Fruit fly (Drosophila melanogaster) whole organism, embryonic: Measurements from ENCODE around the gene Cap-D2.

Source experiments
- CG10147 ChIP-seq: fragments of 200-800 bp; sonication (Bioruptor generic); optimal IDR thresholded peaks from 2 replicates; lab custom pipeline; 2019; ENCODE audit warnings: missing biosample characterization, mild to moderate bottlenecking, missing genetic modification characterization, moderate library complexity
- CG10543 ChIP-seq: fragments of 200-800 bp; sonication (Bioruptor generic); optimal IDR thresholded peaks from 3 replicates; lab custom pipeline; 2017; ENCODE audit warnings: missing biosample characterization, mild to moderate bottlenecking, missing genetic modification characterization, moderate library complexity
- CG10959 ChIP-seq: fragments of 200-800 bp; sonication (Bioruptor generic); IDR thresholded peaks from 2 replicates; pipeline ENCODE4 v1.3.6; 2022; ENCODE audit warnings: missing biosample characterization, missing genetic modification characterization
- CG11560 ChIP-seq: fragments of 200-800 bp; sonication (Bioruptor generic); IDR thresholded peaks from 3 replicates; pipeline ENCODE4 v1.3.6; 2022; ENCODE audit warnings: missing biosample characterization, missing genetic modification characterization
- CG12155 ChIP-seq: fragments of 200-800 bp; sonication (Bioruptor generic); optimal IDR thresholded peaks from 3 replicates; lab custom pipeline; 2016; ENCODE audit warnings: missing biosample characterization, missing genetic modification characterization
- CG12391 ChIP-seq: fragments of 200-800 bp; sonication (Bioruptor generic); optimal IDR thresholded peaks from 3 replicates; lab custom pipeline; 2018; ENCODE audit warnings: missing biosample characterization, mild to moderate bottlenecking, missing genetic modification characterization, moderate library complexity
- CG12744 ChIP-seq: fragments of 200-800 bp; sonication (Bioruptor generic); optimal IDR thresholded peaks from 2 replicates; lab custom pipeline; 2016; ENCODE audit warnings: missing biosample characterization, missing genetic modification characterization
- CG13123 ChIP-seq: fragments of 200-800 bp; sonication (Bioruptor generic); optimal IDR thresholded peaks from 2 replicates; lab custom pipeline; 2016; ENCODE audit warnings: missing biosample characterization, missing genetic modification characterization
- CG13287 ChIP-seq: fragments of 200-800 bp; sonication (Bioruptor generic); IDR thresholded peaks from 2 replicates; pipeline ENCODE4 v1.3.6; 2022; ENCODE audit warnings: missing biosample characterization, missing genetic modification characterization; ENCODE audit not compliant: partially characterized antibody
- CG15479 ChIP-seq: fragments of 200-800 bp; sonication (Bioruptor generic); optimal IDR thresholded peaks from 3 replicates; lab custom pipeline; 2019; ENCODE audit warnings: missing biosample characterization, mild to moderate bottlenecking, missing genetic modification characterization, moderate library complexity
- CG15696 ChIP-seq: fragments of 200-800 bp; sonication (Bioruptor generic); optimal IDR thresholded peaks from 2 replicates; lab custom pipeline; 2019; ENCODE audit warnings: missing biosample characterization, mild to moderate bottlenecking, missing genetic modification characterization, moderate library complexity
- CG1603 ChIP-seq: fragments of 200-800 bp; sonication (Bioruptor generic); optimal IDR thresholded peaks from 2 replicates; lab custom pipeline; 2019; ENCODE audit warnings: missing biosample characterization, mild to moderate bottlenecking, missing genetic modification characterization, moderate library complexity
- CG16863 ChIP-seq: fragments of 200-800 bp; sonication (Bioruptor generic); optimal IDR thresholded peaks from 3 replicates; lab custom pipeline; 2016; ENCODE audit warnings: missing biosample characterization, missing genetic modification characterization
- CG18764 ChIP-seq: fragments of 200-800 bp; sonication (Bioruptor generic); optimal IDR thresholded peaks from 3 replicates; lab custom pipeline; 2016; ENCODE audit warnings: missing biosample characterization, missing genetic modification characterization
- CG3163 ChIP-seq: fragments of 200-800 bp; sonication (Bioruptor generic); optimal IDR thresholded peaks from 3 replicates; lab custom pipeline; 2016; ENCODE audit warnings: missing biosample characterization, missing genetic modification characterization
- CG32532 ChIP-seq: fragments of 200-800 bp; sonication (Bioruptor generic); IDR thresholded peaks from 2 replicates; pipeline ENCODE4 v1.3.6; 2022; ENCODE audit warnings: missing biosample characterization, missing genetic modification characterization
- CG34224 ChIP-seq: fragments of 200-800 bp; sonication (Bioruptor generic); IDR thresholded peaks from 3 replicates; pipeline ENCODE4 v1.3.6; 2022; ENCODE audit warnings: missing biosample characterization, missing genetic modification characterization; ENCODE audit not compliant: partially characterized antibody
- CG34422 ChIP-seq: fragments of 200-800 bp; sonication (Bioruptor generic); IDR thresholded peaks from 3 replicates; pipeline ENCODE4 v1.3.6; 2022; ENCODE audit warnings: missing biosample characterization, missing genetic modification characterization
- CG4404 ChIP-seq: fragments of 200-800 bp; sonication (Bioruptor generic); IDR thresholded peaks from 2 replicates; pipeline ENCODE4 v1.3.6; 2022; ENCODE audit warnings: missing biosample characterization, missing genetic modification characterization
- CG6765 ChIP-seq: fragments of 200-800 bp; sonication (Bioruptor generic); optimal IDR thresholded peaks from 3 replicates; lab custom pipeline; 2017; ENCODE audit warnings: missing biosample characterization, mild to moderate bottlenecking, missing genetic modification characterization
- CG8944 ChIP-seq: fragments of 200-800 bp; sonication (Bioruptor generic); optimal IDR thresholded peaks from 3 replicates; lab custom pipeline; 2016; ENCODE audit warnings: missing biosample characterization, missing genetic modification characterization
- CG9215 ChIP-seq: fragments of 200-800 bp; sonication (Bioruptor generic); IDR thresholded peaks from 2 replicates; pipeline ENCODE4 v1.3.6; 2022; ENCODE audit warnings: missing biosample characterization, missing genetic modification characterization
- CG9797 ChIP-seq: fragments of 200-800 bp; sonication (Bioruptor generic); optimal IDR thresholded peaks from 3 replicates; lab custom pipeline; 2018; ENCODE audit warnings: missing biosample characterization, mild to moderate bottlenecking, missing genetic modification characterization
- Chrac-16 ChIP-seq: fragments of 200-800 bp; sonication (Bioruptor generic); optimal IDR thresholded peaks from 3 replicates; lab custom pipeline; 2016; ENCODE audit warnings: missing biosample characterization, missing genetic modification characterization
- HmgZ ChIP-seq: fragments of 200-800 bp; sonication (Bioruptor generic); optimal IDR thresholded peaks from 2 replicates; lab custom pipeline; 2018; ENCODE audit warnings: missing biosample characterization, mild to moderate bottlenecking, missing genetic modification characterization
- Hr3 ChIP-seq: fragments of 200-800 bp; sonication (Bioruptor generic); optimal IDR thresholded peaks from 3 replicates; lab custom pipeline; 2016; ENCODE audit warnings: missing biosample characterization, missing genetic modification characterization
- Kr ChIP-seq: fragments of 200-800 bp; sonication (Bioruptor generic); optimal IDR thresholded peaks from 2 replicates; lab custom pipeline; 2017; ENCODE audit warnings: missing biosample characterization, mild to moderate bottlenecking, missing genetic modification characterization
- Med ChIP-seq: fragments of 200-800 bp; sonication (Bioruptor generic); peaks from one replicate; lab custom pipeline; 2016; ENCODE audit warnings: missing biosample characterization, missing genetic modification characterization, mild to moderate bottlenecking, inconsistent platforms, moderate library complexity
- NC2β ChIP-seq: fragments of 200-800 bp; sonication (Bioruptor generic); optimal IDR thresholded peaks from 2 replicates; lab custom pipeline; 2016; ENCODE audit warnings: missing biosample characterization, missing genetic modification characterization
- Nf-YA ChIP-seq: fragments of 200-800 bp; sonication (Bioruptor generic); IDR thresholded peaks from 2 replicates; pipeline ENCODE4 v1.3.6; 2022; ENCODE audit warnings: missing biosample characterization, missing genetic modification characterization
- Ravus ChIP-seq: fragments of 200-800 bp; sonication (Bioruptor generic); IDR thresholded peaks from 2 replicates; pipeline ENCODE4 v1.3.6; 2022; ENCODE audit warnings: missing biosample characterization, missing genetic modification characterization
- Sox100B ChIP-seq: fragments of 200-800 bp; sonication (Bioruptor generic); optimal IDR thresholded peaks from 3 replicates; lab custom pipeline; 2018; ENCODE audit warnings: missing biosample characterization, mild to moderate bottlenecking, missing genetic modification characterization
- Tbp ChIP-seq: fragments of >200 bp; optimal IDR thresholded peaks from 2 replicates; lab custom pipeline; 2018; ENCODE audit warnings: missing biosample characterization, missing genetic modification characterization
- al ChIP-seq: fragments of 200-800 bp; sonication (Bioruptor generic); IDR thresholded peaks from 2 replicates; pipeline ENCODE4 v1.3.6; 2022; ENCODE audit warnings: missing biosample characterization, missing genetic modification characterization
- bigmax ChIP-seq: fragments of 200-800 bp; sonication (Bioruptor generic); optimal IDR thresholded peaks from 2 replicates; lab custom pipeline; 2018; ENCODE audit warnings: missing biosample characterization, mild to moderate bottlenecking, missing genetic modification characterization
- dpn ChIP-seq, 2 experiments: fragments of 200-800 bp; sonication (Bioruptor generic); optimal IDR thresholded peaks; 3 replicates each; lab custom pipeline; 2016; ENCODE audit warnings: missing biosample characterization in 2 of 2, missing genetic modification characterization in 2 of 2
- emc ChIP-seq: fragments of 200-800 bp; sonication (Bioruptor generic); optimal IDR thresholded peaks from 2 replicates; lab custom pipeline; 2016; ENCODE audit warnings: missing biosample characterization, missing genetic modification characterization
- grau ChIP-seq: fragments of 200-800 bp; optimal IDR thresholded peaks from 3 replicates; lab custom pipeline; 2019; ENCODE audit warnings: missing biosample characterization, mild to moderate bottlenecking, missing genetic modification characterization, moderate library complexity
- gro ChIP-seq: fragments of 200-800 bp; sonication (Bioruptor generic); optimal IDR thresholded peaks from 2 replicates; lab custom pipeline; 2016; ENCODE audit warnings: missing biosample characterization, missing genetic modification characterization
- oc ChIP-seq: fragments of 200-800 bp; sonication (Bioruptor generic); optimal IDR thresholded peaks from 2 replicates; lab custom pipeline; 2018; ENCODE audit warnings: missing biosample characterization, mild to moderate bottlenecking, missing genetic modification characterization, moderate library complexity
- odd ChIP-seq: fragments of 200-800 bp; sonication (Bioruptor generic); optimal IDR thresholded peaks from 2 replicates; lab custom pipeline; 2017; ENCODE audit warnings: missing biosample characterization, mild to moderate bottlenecking, missing genetic modification characterization
- onecut ChIP-seq: fragments of 200-800 bp; sonication (Bioruptor generic); IDR thresholded peaks from 2 replicates; pipeline ENCODE4 v1.3.6; 2022; ENCODE audit warnings: missing biosample characterization, missing genetic modification characterization
- p53 ChIP-seq: fragments of 200-800 bp; sonication (Bioruptor generic); optimal IDR thresholded peaks from 2 replicates; lab custom pipeline; 2016; ENCODE audit warnings: missing biosample characterization, missing genetic modification characterization
- sima ChIP-seq: fragments of 200-800 bp; sonication (Bioruptor generic); optimal IDR thresholded peaks from 2 replicates; lab custom pipeline; 2016; ENCODE audit warnings: missing biosample characterization, missing genetic modification characterization
- sna ChIP-seq: fragments of 200-800 bp; sonication (Bioruptor generic); IDR thresholded peaks from 2 replicates; pipeline ENCODE4 v1.3.6; 2022; ENCODE audit warnings: missing biosample characterization, missing genetic modification characterization; ENCODE audit not compliant: partially characterized antibody
- so ChIP-seq: fragments of 200-800 bp; sonication (Bioruptor generic); IDR thresholded peaks from 3 replicates; pipeline ENCODE4 v1.3.6; 2022; ENCODE audit warnings: missing biosample characterization, missing genetic modification characterization
- stwl ChIP-seq: fragments of 200-800 bp; sonication (Bioruptor generic); optimal IDR thresholded peaks from 3 replicates; lab custom pipeline; 2018; ENCODE audit warnings: missing biosample characterization, mild to moderate bottlenecking, missing genetic modification characterization, moderate library complexity
- tap ChIP-seq: fragments of 200-800 bp; optimal IDR thresholded peaks from 3 replicates; lab custom pipeline; 2019; ENCODE audit warnings: missing biosample characterization, mild to moderate bottlenecking, missing genetic modification characterization, moderate library complexity
- z ChIP-seq: fragments of 200-800 bp; sonication (Bioruptor generic); IDR thresholded peaks from 3 replicates; pipeline ENCODE4 v1.3.6; 2022; ENCODE audit warnings: missing biosample characterization, missing genetic modification characterization
- zen ChIP-seq: fragments of 200-800 bp; sonication (Bioruptor generic); optimal IDR thresholded peaks from 3 replicates; lab custom pipeline; 2018; ENCODE audit warnings: missing biosample characterization, mild to moderate bottlenecking, missing genetic modification characterization, moderate library complexity

Gene Cap-D2

DNA sequence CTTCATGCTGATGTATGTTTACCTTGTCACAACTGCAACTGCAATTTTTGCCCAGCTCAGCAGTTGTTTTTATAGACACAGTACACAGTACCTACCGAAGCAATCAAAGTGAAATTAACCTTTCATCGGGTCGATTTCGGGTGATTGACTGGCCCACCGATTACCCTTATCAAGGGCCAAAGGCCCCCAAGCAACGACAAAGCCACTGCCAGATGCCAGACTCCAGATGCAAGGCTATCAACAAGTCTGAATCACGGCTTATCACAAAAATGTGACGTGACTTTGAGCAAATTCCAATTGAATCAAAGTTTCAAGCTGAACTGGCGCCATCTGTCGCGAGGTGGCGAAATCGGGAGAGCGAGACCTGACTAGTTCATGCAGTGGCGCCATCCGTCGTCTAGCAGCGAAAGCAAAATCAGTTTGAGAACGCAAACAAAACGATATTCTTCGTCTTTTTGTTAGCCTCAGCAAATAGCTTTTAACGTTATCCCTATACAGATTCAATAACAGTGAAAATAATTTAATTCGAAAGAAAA lies 41.4 kb downstream of the Cap-D2 start, which contains the start of gene Obp99b (continued):
- peak; percentile 91 for TF ChIP-seq CG1603 (tag; lab: Kevin White, UChicago)
- peak; percentile 69 for TF ChIP-seq Sox100B (GFP tag; lab: Kevin White, UChicago)
- peak; percentile 91 for TF ChIP-seq CG32532 (GFP tag; lab: Robert Waterston, UW)
- TF ChIP-seq CG9797 (GFP tag; lab: Kevin White, UChicago) = no peak
- peak; percentile 66 for TF ChIP-seq zen (tag; lab: Kevin White, UChicago)
- no peak for TF ChIP-seq CG13287 (GFP tag; lab: Robert Waterston, UW)
- TF ChIP-seq onecut (GFP tag; lab: Robert Waterston, UW) = peak; percentile 92
- TF ChIP-seq CG12744 (GFP tag; lab: Kevin White, UChicago) = peak; percentile 3
- TF ChIP-seq sima = no peak
- peak; percentile 65 for TF ChIP-seq CG18764 (GFP tag; lab: Kevin White, UChicago)
- peak; percentile 74; the same call in 2 of the 3 replicates for TF ChIP-seq CG34422 (GFP tag; lab: Robert Waterston, UW)
- TF ChIP-seq oc (tag; lab: Kevin White, UChicago) = peak; percentile 36
- peak; percentile 55 for TF ChIP-seq grau
- TF ChIP-seq CG12391 (tag; lab: Kevin White, UChicago) = peak; percentile 29
- TF ChIP-seq Hr3 = peak; percentile 60
- TF ChIP-seq so (GFP tag; lab: Robert Waterston, UW) = peak; percentile 57; the same call in 2 of the 3 replicates
- peak; percentile 70 for TF ChIP-seq CG6765 (GFP tag; lab: Kevin White, UChicago)
- peak; percentile 24 for TF ChIP-seq HmgZ
- peak; percentile 53 for TF ChIP-seq CG4404 (GFP tag; lab: Robert Waterston, UW)
- TF ChIP-seq CG15696 = peak; percentile 67
- TF ChIP-seq CG3163 = peak; percentile 20
- peak; percentile 49 for TF ChIP-seq CG9215 (GFP tag; lab: Robert Waterston, UW)
- no peak for TF ChIP-seq CG13123 (GFP tag; lab: Kevin White, UChicago)
- no peak for TF ChIP-seq z (GFP tag; lab: Robert Waterston, UW)
- peak; percentile 12 for TF ChIP-seq Kr (GFP tag; lab: Kevin White, UChicago)
- TF ChIP-seq p53 (GFP tag; lab: Kevin White, UChicago) = peak; percentile 57
- peak; percentile 85 for TF ChIP-seq CG16863
- TF ChIP-seq dpn (GFP tag; optimal IDR thresholded peaks at IDR 0.05; lab: Kevin White, UChicago) = peak; percentile 76 to 78
- no peak for TF ChIP-seq emc (GFP tag; lab: Kevin White, UChicago)
- TF ChIP-seq Ravus (GFP tag; lab: Robert Waterston, UW) = peak; percentile 2; the same call in 1 of the 2 replicates
- peak; percentile 74 for TF ChIP-seq CG8944 (GFP tag; lab: Kevin White, UChicago)
- TF ChIP-seq Tbp (GFP tag; lab: Kevin White, UChicago) = no peak
- peak; percentile 45 for TF ChIP-seq CG12155
- peak; percentile 41; the same call in 1 of the 2 replicates for TF ChIP-seq al (GFP tag; lab: Robert Waterston, UW)
- peak; percentile 46 for TF ChIP-seq tap (tag; lab: Kevin White, UChicago)
- peak; percentile 71 for TF ChIP-seq Nf-YA (GFP tag; lab: Robert Waterston, UW)
- peak; percentile 75 for TF ChIP-seq Chrac-16 (GFP tag; lab: Kevin White, UChicago)
- peak; percentile 88 for TF ChIP-seq CG10959 (GFP tag; lab: Robert Waterston, UW)
- peak; percentile 98 for TF ChIP-seq Med (GFP tag; lab: Kevin White, UChicago)
- no peak for TF ChIP-seq CG15479 (GFP tag; lab: Kevin White, UChicago)
- peak; percentile 17; the same call in 1 of the 3 replicates for TF ChIP-seq CG34224 (GFP tag; lab: Robert Waterston, UW)
- TF ChIP-seq stwl = peak; percentile 32
- peak; percentile 36 for TF ChIP-seq CG10147
- TF ChIP-seq gro (GFP tag; lab: Kevin White, UChicago) = no peak
- TF ChIP-seq CG10543 (GFP tag; lab: Kevin White, UChicago) = peak; percentile 63
- TF ChIP-seq CG11560 (tag; lab: Robert Waterston, UW) = 0 out of 3 replicates have a peak, but pooled peaks have one; percentile 54
- peak; percentile 82 for TF ChIP-seq NC2β (GFP tag; lab: Kevin White, UChicago)
- TF ChIP-seq sna (GFP tag; lab: Robert Waterston, UW) = no peak
- TF ChIP-seq bigmax = peak; percentile 32
- peak; percentile 83 for TF ChIP-seq odd (GFP tag; lab: Kevin White, UChicago)
